Worm (Caenorhabditis elegans) whole organism, early embryonic: ENCODE results near the gene Y113G7B.12.

Source experiments
- ama-1 ChIP-seq: fragments of 150-350 bp; optimal IDR thresholded peaks from 2 replicates; lab custom pipeline; 2014
- ceh-36 ChIP-seq: sonication (generic microtip); optimal IDR thresholded peaks from 2 replicates; lab custom pipeline; 2016; ENCODE audit warnings: missing genetic modification characterization, inconsistent platforms, missing compliant biosample characterization
- hmg-4 ChIP-seq: fragments of 200-800 bp; sonication (Bioruptor generic); optimal IDR thresholded peaks from 2 replicates; lab custom pipeline; 2018; ENCODE audit warnings: mild to moderate bottlenecking, missing genetic modification characterization, missing compliant biosample characterization
- tra-4 ChIP-seq: sonication (generic microtip); optimal IDR thresholded peaks from 2 replicates; lab custom pipeline; 2017; ENCODE audit warnings: missing genetic modification characterization, missing compliant biosample characterization

DNA sequence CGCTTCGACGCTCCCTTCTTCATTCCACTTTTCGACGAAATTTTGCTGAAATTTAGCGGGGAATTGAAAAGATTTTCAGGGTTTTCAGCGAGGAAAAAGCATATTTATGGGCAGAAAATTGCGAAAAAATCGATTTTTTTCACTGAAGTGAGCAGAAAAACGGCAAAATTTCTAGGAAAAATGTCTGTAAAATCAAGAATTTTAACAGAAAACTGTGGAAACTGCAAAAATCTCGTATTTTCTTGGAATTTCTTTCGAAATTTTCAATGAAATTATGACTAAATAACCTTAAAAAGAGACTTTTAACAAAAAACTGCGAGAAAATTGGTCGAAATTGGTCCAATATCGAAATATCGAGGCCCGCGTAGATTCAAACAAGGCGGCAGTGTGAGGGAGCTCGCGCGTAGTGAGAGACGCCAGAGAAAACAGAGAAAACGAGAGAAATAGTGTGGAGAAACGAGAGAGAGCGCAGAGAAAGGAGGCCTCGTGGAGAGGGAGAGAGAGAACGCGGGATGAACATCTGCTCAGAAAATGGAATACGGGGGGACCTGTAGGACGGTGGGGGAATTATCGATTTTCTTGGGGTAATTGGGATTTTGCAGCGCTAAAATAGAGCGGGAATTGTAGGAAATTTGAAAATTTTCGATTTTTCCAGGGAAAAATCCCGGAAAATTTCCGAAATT is 37.1 kb upstream of the Y113G7B.12 start, which contains the start of gene swsn-1:
- TF ChIP-seq tra-4: no peak
- no peak for TF ChIP-seq hmg-4 (GFP tag; lab: Kevin White, UChicago)
- no peak for TF ChIP-seq ama-1 (lab: Kevin White, UChicago)
- no peak for TF ChIP-seq ceh-36 (tag; lab: Kevin White, UChicago)
